Worm (Caenorhabditis elegans) whole organism, L4/young adult: Measurements from ENCODE around the gene H38K22.6.

Experiments used
- W03F9.2 ChIP-seq: fragments of 150-350 bp; optimal IDR thresholded peaks from 2 replicates; lab custom pipeline; 2014; ENCODE audit warnings: missing biosample characterization, missing genetic modification characterization
- dao-5 ChIP-seq: sonication (generic microtip); optimal IDR thresholded peaks from 2 replicates; lab custom pipeline; 2016; ENCODE audit warnings: missing genotype, missing genetic modification characterization, moderate library complexity, missing compliant biosample characterization
- him-1 ChIP-seq: sonication (generic microtip); optimal IDR thresholded peaks from 2 replicates; lab custom pipeline; 2016; ENCODE audit warnings: missing genotype, missing genetic modification reagents, missing genetic modification characterization, missing compliant biosample characterization

ce11 chrIII:4323859-4324258 is 3.6 kb downstream of the H38K22.6 start, which contains the start of gene H38K22.9:
- TF ChIP-seq him-1 (no peak), W03F9.2 (no peak), dao-5 (tag; lab: Kevin White, UChicago) (no peak)
